Fruit fly (Drosophila melanogaster) Kc167 (cell line): ENCODE measurements around the gene sbr.

ENCODE experiments used
- h ChIP-seq: fragments of >200 bp; optimal IDR thresholded peaks from 3 replicates; lab custom pipeline; 2018; ENCODE audit warnings: missing external identifiers
- insv ChIP-seq: fragments of >200 bp; optimal IDR thresholded peaks from 3 replicates; lab custom pipeline; 2018; ENCODE audit warnings: missing external identifiers
- psq ChIP-seq: fragments of >200 bp; optimal IDR thresholded peaks from 2 replicates; lab custom pipeline; 2017; ENCODE audit warnings: missing external identifiers
- ttk ChIP-seq: sonication (Bioruptor generic); optimal IDR thresholded peaks from 2 replicates; lab custom pipeline; 2017; ENCODE audit warnings: missing external identifiers

DNA sequence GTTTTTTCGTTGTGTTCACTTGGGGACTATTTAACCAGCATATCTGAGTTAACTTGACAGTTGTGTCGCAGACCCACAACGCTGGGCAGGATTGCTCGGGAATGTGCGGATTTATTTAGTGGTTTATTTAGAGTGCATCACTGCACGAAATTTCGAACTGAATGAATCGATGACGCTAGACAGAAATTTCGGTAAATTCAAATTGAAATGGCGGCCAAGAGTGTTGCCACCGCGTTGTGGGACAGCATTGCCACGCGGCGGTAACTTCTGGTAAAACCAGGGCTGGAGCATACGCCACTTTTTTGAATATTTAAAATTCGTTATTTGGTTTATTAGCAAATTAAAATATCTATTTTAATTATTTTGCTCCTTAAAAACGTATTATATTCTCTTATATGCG, 7.8 kb upstream of the sbr start, which contains the start of gene feo:
- TF ChIP-seq ttk (lab: Kevin White, UChicago) (no peak), insv (lab: Kevin White, UChicago) (no peak), psq (no peak), h (no peak)
